Worm (Caenorhabditis elegans) whole organism, mixed stage, embryonic: ENCODE results near the gene F56B3.2.

ENCODE experiments used
- M03D4.4 ChIP-seq: sonication (generic microtip); optimal IDR thresholded peaks from 2 replicates; lab custom pipeline; 2017; ENCODE audit warnings: mild to moderate bottlenecking, missing genetic modification characterization, missing compliant biosample characterization
- bed-3 ChIP-seq: fragments of 200-800 bp; sonication (Bioruptor generic); optimal IDR thresholded peaks from 3 replicates; lab custom pipeline; 2018; ENCODE audit warnings: mild to moderate bottlenecking, missing genetic modification characterization, moderate library complexity, missing compliant biosample characterization
- blmp-1 ChIP-seq: fragments of 150-350 bp; optimal IDR thresholded peaks from 2 replicates; lab custom pipeline; 2014; ENCODE audit warnings: missing biosample characterization, missing genetic modification characterization
- ceh-43 ChIP-seq: fragments of 200-800 bp; sonication (Bioruptor generic); optimal IDR thresholded peaks from 2 replicates; lab custom pipeline; 2018; ENCODE audit warnings: mild to moderate bottlenecking, missing genetic modification characterization, moderate library complexity, missing compliant biosample characterization
- ceh-83 ChIP-seq: fragments of 200-800 bp; sonication (Bioruptor generic); optimal IDR thresholded peaks from 2 replicates; lab custom pipeline; 2018; ENCODE audit warnings: mild to moderate bottlenecking, missing genetic modification characterization, missing compliant biosample characterization
- cnd-1 ChIP-seq: fragments of 200-800 bp; sonication (Bioruptor generic); optimal IDR thresholded peaks from 2 replicates; lab custom pipeline; 2018; ENCODE audit warnings: mild to moderate bottlenecking, missing genetic modification characterization, missing compliant biosample characterization
- drap-1 ChIP-seq: fragments of 200-800 bp; sonication (Bioruptor generic); optimal IDR thresholded peaks from 3 replicates; lab custom pipeline; 2018; ENCODE audit warnings: mild to moderate bottlenecking, missing genetic modification characterization, missing compliant biosample characterization
- flh-1 ChIP-seq: fragments of 200-800 bp; sonication (Bioruptor generic); optimal IDR thresholded peaks from 2 replicates; lab custom pipeline; 2018; ENCODE audit warnings: mild to moderate bottlenecking, missing genetic modification characterization, moderate library complexity, missing compliant biosample characterization
- ham-2 ChIP-seq: fragments of 200-800 bp; sonication (Bioruptor generic); optimal IDR thresholded peaks from 2 replicates; lab custom pipeline; 2018; ENCODE audit warnings: mild to moderate bottlenecking, missing genetic modification characterization, missing compliant biosample characterization
- hlh-1 ChIP-seq: fragments of 150-350 bp; optimal IDR thresholded peaks from 2 replicates; lab custom pipeline; 2014; ENCODE audit warnings: missing biosample characterization, missing genetic modification reagents, missing genetic modification characterization
- lin-13 ChIP-seq: fragments of 150-350 bp; optimal IDR thresholded peaks from 2 replicates; lab custom pipeline; 2014; ENCODE audit warnings: missing biosample characterization, missing genetic modification characterization
- lin-32 ChIP-seq: fragments of 200-800 bp; sonication (Bioruptor generic); optimal IDR thresholded peaks from 2 replicates; lab custom pipeline; 2018; ENCODE audit warnings: mild to moderate bottlenecking, missing genetic modification characterization, missing compliant biosample characterization
- lsy-2 ChIP-seq: fragments of 150-350 bp; optimal IDR thresholded peaks from 2 replicates; lab custom pipeline; 2014; ENCODE audit warnings: missing biosample characterization, missing genetic modification characterization
- mab-5 ChIP-seq: fragments of 150-350 bp; optimal IDR thresholded peaks from 2 replicates; lab custom pipeline; 2014; ENCODE audit warnings: missing biosample characterization, missing genetic modification characterization
- mep-1 ChIP-seq: fragments of 150-350 bp; optimal IDR thresholded peaks from 2 replicates; lab custom pipeline; 2017; ENCODE audit warnings: missing biosample characterization, missing genetic modification reagents, missing genetic modification characterization, inconsistent platforms
- mls-2 ChIP-seq: sonication (generic microtip); optimal IDR thresholded peaks from 2 replicates; lab custom pipeline; 2016; ENCODE audit warnings: mild to moderate bottlenecking, missing genetic modification characterization, moderate library complexity, missing compliant biosample characterization
- nhr-12 ChIP-seq: fragments of 150-350 bp; optimal IDR thresholded peaks from 2 replicates; lab custom pipeline; 2014; ENCODE audit warnings: missing biosample characterization, missing genetic modification characterization
- nhr-2 ChIP-seq: fragments of 150-350 bp; optimal IDR thresholded peaks from 2 replicates; lab custom pipeline; 2014; ENCODE audit warnings: missing biosample characterization, missing genetic modification characterization
- nhr-237 ChIP-seq: fragments of 150-350 bp; optimal IDR thresholded peaks from 2 replicates; lab custom pipeline; 2014; ENCODE audit warnings: missing biosample characterization, missing genetic modification characterization
- nhr-28 ChIP-seq: fragments of 150-350 bp; optimal IDR thresholded peaks from 2 replicates; lab custom pipeline; 2014; ENCODE audit warnings: missing biosample characterization, missing genetic modification characterization
- nhr-76 ChIP-seq: sonication (generic microtip); optimal IDR thresholded peaks from 2 replicates; lab custom pipeline; 2017; ENCODE audit warnings: missing biosample characterization, missing genetic modification characterization
- pha-4 ChIP-seq: fragments of 150-350 bp; optimal IDR thresholded peaks from 2 replicates; lab custom pipeline; 2018; ENCODE audit warnings: missing biosample characterization, missing genetic modification reagents, missing genetic modification characterization
- sem-2 ChIP-seq: fragments of 200-800 bp; sonication (Bioruptor generic); optimal IDR thresholded peaks from 2 replicates; lab custom pipeline; 2018; ENCODE audit warnings: mild to moderate bottlenecking, missing genetic modification characterization, missing compliant biosample characterization
- snpc-4 ChIP-seq: fragments of 150-350 bp; optimal IDR thresholded peaks from 2 replicates; lab custom pipeline; 2014; ENCODE audit warnings: missing biosample characterization, missing genetic modification characterization
- sptf-1 ChIP-seq: sonication (generic microtip); optimal IDR thresholded peaks from 2 replicates; lab custom pipeline; 2017; ENCODE audit warnings: mild to moderate bottlenecking, missing genetic modification characterization, moderate library complexity, missing compliant biosample characterization
- tbx-8 ChIP-seq: fragments of 200-800 bp; sonication (Bioruptor generic); optimal IDR thresholded peaks from 2 replicates; lab custom pipeline; 2018; ENCODE audit warnings: mild to moderate bottlenecking, missing genetic modification characterization, moderate library complexity, missing compliant biosample characterization
- unc-120 ChIP-seq: sonication (generic microtip); optimal IDR thresholded peaks from 2 replicates; lab custom pipeline; 2017; ENCODE audit warnings: missing genetic modification characterization, missing compliant biosample characterization; ENCODE audit not compliant: poor library complexity, severe bottlenecking
- unc-62 ChIP-seq: fragments of 150-350 bp; optimal IDR thresholded peaks from 2 replicates; lab custom pipeline; 2014; ENCODE audit warnings: missing biosample characterization, missing genetic modification reagents, missing genetic modification characterization
- zip-8 ChIP-seq: fragments of 150-350 bp; optimal IDR thresholded peaks from 2 replicates; lab custom pipeline; 2014; ENCODE audit warnings: missing biosample characterization, missing genetic modification characterization
- ztf-11 ChIP-seq: fragments of 150-350 bp; optimal IDR thresholded peaks from 2 replicates; lab custom pipeline; 2014; ENCODE audit warnings: missing biosample characterization, missing genetic modification characterization

F56B3.2 gene

DNA sequence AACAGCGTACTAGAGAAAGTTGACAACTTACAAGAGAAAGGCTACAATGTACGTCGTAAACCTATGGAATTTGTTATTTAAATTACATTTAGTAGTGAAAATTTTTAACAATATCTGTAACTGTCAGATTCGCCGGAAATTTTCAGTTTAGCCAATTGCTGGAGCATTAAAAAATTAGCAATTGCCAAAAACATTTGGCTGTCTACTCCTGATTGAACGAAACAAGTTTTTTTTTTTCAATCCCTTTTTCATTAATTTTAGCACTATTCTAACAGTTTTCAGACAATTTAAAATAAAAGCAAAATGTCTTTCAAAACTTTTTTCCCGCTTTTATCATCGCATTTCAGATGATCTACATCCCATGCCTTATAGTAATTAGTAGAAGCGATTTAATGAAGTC lies 11.4 kb downstream of the F56B3.2 start:
- TF ChIP-seq drap-1 (GFP tag; lab: Kevin White, UChicago) = no peak
- no peak for TF ChIP-seq unc-62 (GFP tag; lab: Kevin White, UChicago)
- TF ChIP-seq M03D4.4 (tag; lab: Kevin White, UChicago) = no peak
- TF ChIP-seq unc-120 = no peak
- no peak for TF ChIP-seq lin-32

DNA sequence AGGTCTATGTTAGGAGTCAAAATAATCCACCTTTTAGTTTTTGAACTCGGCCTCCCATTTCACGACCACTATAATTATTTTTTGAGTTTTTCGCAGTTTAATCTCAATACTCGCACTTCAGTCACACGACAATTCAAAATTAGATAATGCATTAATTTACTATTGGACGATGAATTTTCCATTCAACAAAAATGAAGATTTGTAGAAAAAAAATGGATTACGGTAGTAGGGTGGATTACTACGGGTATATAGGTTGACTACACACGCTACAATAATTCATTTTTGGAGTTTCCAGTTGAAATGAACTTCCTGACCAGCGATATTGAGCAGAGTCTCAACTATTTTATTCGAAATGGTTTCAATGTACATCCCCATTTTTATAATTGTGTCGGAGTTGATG lies 12.0 kb downstream of the F56B3.2 start, which contains the start of gene srt-23:
Gene srt-23, plus strand, starts transcription at position 301 of the 400 bp plus-strand sequence.
- TF ChIP-seq nhr-12 (tag; lab: Kevin White, UChicago) (no peak), ceh-83 (no peak), mep-1 (no peak), lin-32 (no peak), tbx-8 (GFP tag; lab: Kevin White, UChicago) (no peak), snpc-4 (tag; lab: Kevin White, UChicago) (no peak), M03D4.4 (tag; lab: Kevin White, UChicago) (no peak), sem-2 (GFP tag; lab: Kevin White, UChicago) (no peak), nhr-28 (tag; lab: Kevin White, UChicago) (no peak), nhr-2 (tag; lab: Kevin White, UChicago) (no peak), drap-1 (GFP tag; lab: Kevin White, UChicago) (no peak)

DNA sequence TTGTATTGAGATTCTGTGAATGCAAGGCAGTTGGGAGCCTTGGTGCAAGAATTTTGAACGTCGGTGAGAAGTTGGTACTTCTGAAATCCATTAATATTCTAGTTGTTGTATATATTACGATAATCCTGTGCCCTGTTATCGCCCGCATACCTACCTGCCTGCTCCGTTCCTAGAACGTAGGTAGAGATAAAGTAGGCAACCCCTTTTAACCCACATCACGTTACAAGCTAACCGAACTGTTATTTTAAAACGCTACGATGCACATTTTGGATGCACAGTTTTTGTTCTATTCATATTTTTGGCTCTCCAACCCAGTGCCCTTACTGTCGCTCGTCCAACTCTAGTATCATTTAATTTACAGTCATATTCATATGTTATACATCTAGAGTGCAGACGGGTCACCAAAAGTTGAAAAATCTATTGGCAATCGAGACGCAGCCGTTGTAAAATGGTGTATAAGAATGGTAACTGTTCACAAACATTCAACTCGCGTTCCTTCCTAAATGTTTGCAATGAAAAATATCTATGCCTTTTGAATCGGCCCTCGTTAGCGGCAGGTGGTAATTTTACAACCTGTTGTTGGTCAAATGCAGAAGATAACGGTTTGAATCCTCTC lies 13.9 kb downstream of the F56B3.2 start:
- TF ChIP-seq hlh-1 (tag; lab: Kevin White, UChicago) = no peak
- no peak for TF ChIP-seq sem-2 (GFP tag; lab: Kevin White, UChicago)
- no peak for TF ChIP-seq nhr-12 (tag; lab: Kevin White, UChicago)
- TF ChIP-seq bed-3 (GFP tag; lab: Kevin White, UChicago) = no peak
- TF ChIP-seq M03D4.4 (tag; lab: Kevin White, UChicago) = no peak
- TF ChIP-seq mab-5 = no peak
- no peak for TF ChIP-seq unc-62 (GFP tag; lab: Kevin White, UChicago)
- no peak for TF ChIP-seq nhr-2 (tag; lab: Kevin White, UChicago)
- no peak for TF ChIP-seq zip-8 (tag; lab: Kevin White, UChicago)
- TF ChIP-seq nhr-76 (tag; lab: Kevin White, UChicago) = no peak
- no peak for TF ChIP-seq nhr-237
- no peak for TF ChIP-seq mls-2 (tag; lab: Kevin White, UChicago)
- no peak for TF ChIP-seq unc-120
- no peak for TF ChIP-seq ham-2
- TF ChIP-seq flh-1 (GFP tag; lab: Kevin White, UChicago) = no peak
- TF ChIP-seq sptf-1 (tag; lab: Kevin White, UChicago) = no peak
- no peak for TF ChIP-seq lin-32

DNA sequence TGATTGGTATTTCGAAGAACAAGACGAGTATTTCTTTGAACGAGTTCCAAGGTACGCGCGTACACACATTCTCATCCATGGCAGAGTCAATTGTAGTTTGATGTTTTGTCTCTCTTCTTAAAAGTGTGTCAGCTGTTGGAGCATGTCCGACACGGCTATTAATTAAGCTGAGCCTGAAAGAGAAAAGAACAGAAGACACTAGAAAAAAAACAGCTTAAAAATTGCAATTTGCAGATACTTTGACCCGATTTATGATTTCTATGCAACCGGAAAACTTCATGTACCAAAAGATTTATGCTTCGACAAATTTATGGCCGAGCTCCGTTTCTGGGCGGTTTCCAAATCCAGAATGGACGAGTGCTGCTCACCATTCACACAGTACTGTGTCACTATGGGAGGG lies 18.8 kb downstream of the F56B3.2 start:
- no peak for TF ChIP-seq unc-62 (GFP tag; lab: Kevin White, UChicago)
- no peak for TF ChIP-seq pha-4 (tag; lab: Kevin White, UChicago)
- TF ChIP-seq M03D4.4 (tag; lab: Kevin White, UChicago) = no peak
- no peak for TF ChIP-seq nhr-237
- TF ChIP-seq ztf-11 (tag; lab: Kevin White, UChicago) = no peak
- TF ChIP-seq ceh-43 (GFP tag; lab: Kevin White, UChicago) = no peak

DNA sequence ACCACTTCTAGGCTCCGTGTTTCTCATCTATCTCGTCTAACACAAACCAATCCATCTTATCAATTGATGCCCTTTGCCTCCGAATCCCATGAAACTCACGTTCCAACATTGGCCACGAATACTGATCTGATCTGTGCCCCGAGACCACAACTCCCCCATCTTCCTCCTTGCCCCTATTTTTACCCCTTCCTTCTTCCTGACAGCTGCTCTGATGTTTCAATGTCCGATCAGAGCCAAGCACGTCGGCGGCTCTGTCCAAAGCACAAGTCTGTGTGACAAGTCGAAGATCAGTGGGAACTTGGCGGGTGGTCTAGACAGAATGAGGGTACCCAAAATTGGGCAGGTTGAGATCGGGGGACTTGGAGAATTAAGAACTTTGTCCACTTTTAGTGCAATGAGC lies 22.1 kb downstream of the F56B3.2 start:
- TF ChIP-seq blmp-1 (no peak), lin-13 (tag; lab: Kevin White, UChicago) (no peak), unc-62 (GFP tag; lab: Kevin White, UChicago) (no peak), hlh-1 (tag; lab: Kevin White, UChicago) (no peak), mab-5 (no peak), lin-32 (no peak), ceh-83 (no peak), flh-1 (GFP tag; lab: Kevin White, UChicago) (no peak), snpc-4 (tag; lab: Kevin White, UChicago) (no peak), drap-1 (GFP tag; lab: Kevin White, UChicago) (no peak), mls-2 (tag; lab: Kevin White, UChicago) (no peak), cnd-1 (tag; lab: Kevin White, UChicago) (no peak), lsy-2 (tag; lab: Kevin White, UChicago) (no peak), M03D4.4 (tag; lab: Kevin White, UChicago) (no peak), pha-4 (tag; lab: Kevin White, UChicago) (no peak), nhr-237 (no peak), nhr-28 (tag; lab: Kevin White, UChicago) (no peak), nhr-12 (tag; lab: Kevin White, UChicago) (no peak), bed-3 (GFP tag; lab: Kevin White, UChicago) (no peak)
